Worm (Caenorhabditis elegans) whole organism, early embryonic: ENCODE measurements around the gene gkow-1.

Source experiments
- B0310.2 ChIP-seq: sonication (generic microtip); optimal IDR thresholded peaks from 2 replicates; lab custom pipeline; 2016; ENCODE audit warnings: mild to moderate bottlenecking, missing genetic modification characterization, missing compliant biosample characterization
- ama-1 ChIP-seq: fragments of 150-350 bp; optimal IDR thresholded peaks from 2 replicates; lab custom pipeline; 2014
- ceh-13 ChIP-seq: fragments of 200-800 bp; sonication (Bioruptor generic); optimal IDR thresholded peaks from 2 replicates; lab custom pipeline; 2018; ENCODE audit warnings: mild to moderate bottlenecking, missing genetic modification characterization, missing compliant biosample characterization
- ets-7 ChIP-seq: sonication (generic microtip); optimal IDR thresholded peaks from 2 replicates; lab custom pipeline; 2016; ENCODE audit warnings: missing genotype, missing genetic modification characterization, missing compliant biosample characterization
- flt-1 ChIP-seq: fragments of 200-800 bp; sonication (Bioruptor generic); IDR thresholded peaks from 2 replicates; pipeline ENCODE4 v1.3.6; 2022; ENCODE audit warnings: missing genetic modification characterization, missing compliant biosample characterization
- hmbx-1 ChIP-seq: sonication (generic microtip); optimal IDR thresholded peaks from 2 replicates; lab custom pipeline; 2016; ENCODE audit warnings: mild to moderate bottlenecking, missing genetic modification characterization, missing compliant biosample characterization
- hmg-4 ChIP-seq: fragments of 200-800 bp; sonication (Bioruptor generic); optimal IDR thresholded peaks from 2 replicates; lab custom pipeline; 2018; ENCODE audit warnings: mild to moderate bottlenecking, missing genetic modification characterization, missing compliant biosample characterization
- pes-1 ChIP-seq: fragments of 200-800 bp; sonication (Bioruptor generic); IDR thresholded peaks from 2 replicates; pipeline ENCODE4 v1.3.6; 2022; ENCODE audit warnings: missing genetic modification reagents, missing genetic modification characterization, missing compliant biosample characterization
- scrt-1 ChIP-seq: fragments of 200-800 bp; sonication (Bioruptor generic); IDR thresholded peaks from 2 replicates; pipeline ENCODE4 v1.3.6; 2022; ENCODE audit warnings: missing genetic modification characterization, missing compliant biosample characterization
- sea-1 ChIP-seq: fragments of 200-800 bp; sonication (Bioruptor generic); conservative IDR thresholded peaks from 2 replicates; pipeline ENCODE4 v1.3.6; 2022; ENCODE audit warnings: missing genetic modification characterization, missing compliant biosample characterization
- tbx-11 ChIP-seq: fragments of 200-800 bp; sonication (Bioruptor generic); IDR thresholded peaks from 2 replicates; pipeline ENCODE4 v1.3.6; 2022; ENCODE audit warnings: missing genetic modification characterization, missing compliant biosample characterization
- tbx-37 ChIP-seq: fragments of 200-800 bp; sonication (Bioruptor generic); conservative IDR thresholded peaks from 2 replicates; pipeline ENCODE4 v1.3.6; 2022; ENCODE audit warnings: missing genetic modification reagents, missing genetic modification characterization, missing compliant biosample characterization
- tra-4 ChIP-seq: sonication (generic microtip); optimal IDR thresholded peaks from 2 replicates; lab custom pipeline; 2017; ENCODE audit warnings: missing genetic modification characterization, missing compliant biosample characterization

- no peak for TF ChIP-seq ama-1 (lab: Kevin White, UChicago)
- TF ChIP-seq tbx-37 (GFP tag; lab: Robert Waterston, UW) = no peak
- TF ChIP-seq hmg-4 = no peak
- no peak for TF ChIP-seq B0310.2 (tag; lab: Kevin White, UChicago)
- TF ChIP-seq ceh-13 (GFP tag; lab: Kevin White, UChicago) = no peak
- no peak for TF ChIP-seq ets-7 (tag; lab: Kevin White, UChicago)
- TF ChIP-seq scrt-1 = no peak
- no peak for TF ChIP-seq tra-4
- TF ChIP-seq flt-1 (GFP tag; lab: Robert Waterston, UW) = no peak
- no peak for TF ChIP-seq pes-1 (GFP tag; lab: Robert Waterston, UW)
- no peak for TF ChIP-seq tbx-11
- no peak for TF ChIP-seq hmbx-1 (tag; lab: Kevin White, UChicago)
- TF ChIP-seq sea-1 (GFP tag; lab: Robert Waterston, UW) = no peak
Observed at ce11 chrIV:10381035-10381434, 23.1 kb downstream of the gkow-1 start.
